Fruit fly (Drosophila melanogaster) whole organism: ENCODE measurements around the gene Klp64D.

Source experiments
- Dll ChIP-seq: fragments of >200 bp; optimal IDR thresholded peaks from 2 replicates; lab custom pipeline; 2017
- EcR ChIP-seq, 2 experiments: fragments of >200 bp; optimal IDR thresholded peaks; 2 replicates each; lab custom pipeline; 2017; ENCODE audit warnings: missing biosample characterization in 2 of 2, missing genetic modification characterization in 2 of 2, missing genetic modification reagents in 2 of 2

DNA sequence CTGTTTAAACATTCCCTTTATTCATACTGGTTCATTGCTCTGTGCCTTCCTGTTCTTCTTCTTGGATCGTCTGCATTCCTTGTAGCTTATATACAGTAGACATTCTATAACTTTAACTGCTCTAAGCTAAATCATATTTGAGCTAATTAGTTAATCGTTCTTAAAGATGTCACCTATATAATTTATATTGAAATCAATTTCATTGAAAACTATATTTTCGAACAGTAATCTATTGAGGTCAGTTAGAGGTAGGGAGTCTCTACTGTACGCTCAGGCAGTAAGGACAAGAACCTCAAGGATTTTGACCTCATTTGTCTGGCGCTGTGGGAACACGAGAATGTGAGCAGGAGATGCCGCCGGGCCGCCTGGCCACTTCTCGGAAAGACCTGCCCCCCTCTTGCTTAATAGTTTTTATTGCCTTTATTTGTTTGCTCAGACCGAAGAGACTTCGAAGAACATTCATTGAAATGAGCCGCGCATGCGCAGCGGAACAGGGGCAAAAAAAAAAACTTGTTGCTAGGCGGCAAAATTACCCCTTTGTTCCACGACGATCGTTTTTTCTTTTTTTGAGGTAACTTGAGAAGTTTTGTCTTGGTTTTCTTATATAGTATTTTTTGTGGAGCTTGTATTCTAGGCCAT lies 6.4 kb downstream of the Klp64D start:
- TF ChIP-seq Dll = no peak
- peak in 1 of 2 experiments; percentile 69 for TF ChIP-seq EcR (GFP tag; optimal IDR thresholded peaks at IDR 0.05; lab: Kevin White, UChicago)
